Worm (Caenorhabditis elegans): ENCODE measurements around the gene fbxa-108.

DNA sequence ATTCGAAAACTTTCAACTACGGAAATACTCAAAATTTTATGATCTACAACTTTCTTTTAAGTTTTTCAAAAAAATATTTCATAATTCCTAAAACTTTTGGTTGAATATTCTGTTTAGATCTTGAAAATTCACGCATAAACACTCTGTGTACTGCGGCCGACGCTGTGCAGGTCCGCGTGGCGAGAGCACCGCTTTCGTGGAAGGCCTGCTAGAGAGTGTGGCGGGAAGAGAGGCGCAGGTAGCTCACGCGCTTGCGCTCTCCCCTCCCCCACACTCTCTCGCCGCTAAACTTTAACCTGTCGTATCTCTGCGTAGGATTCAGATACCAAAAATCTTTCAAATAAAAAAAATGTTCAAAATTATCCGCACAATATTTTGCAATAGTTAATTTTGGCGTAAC, 24.1 kb upstream of the fbxa-108 start:
- TF ChIP-seq npax-4 (tag; optimal IDR thresholded peaks at IDR 0.05) (no peak), pqm-1 (tag; optimal IDR thresholded peaks at IDR 0.05) (no peak)

Measured in whole organism, late embryonic.